Worm (Caenorhabditis elegans) whole organism, late embryonic: Measurements from ENCODE around the gene fbxb-111.
A peak's percentile ranks its signal among the peaks of the same experiment; 100 is the strongest.

Experiments
- C38D4.7 ChIP-seq: fragments of 200-800 bp; sonication (Bioruptor generic); optimal IDR thresholded peaks from 2 replicates; lab custom pipeline; 2018; ENCODE audit warnings: mild to moderate bottlenecking, missing genetic modification characterization, moderate library complexity, missing compliant biosample characterization
- F13H6.1 ChIP-seq: sonication (generic microtip); optimal IDR thresholded peaks from 2 replicates; lab custom pipeline; 2016; ENCODE audit warnings: missing genetic modification characterization, missing compliant biosample characterization
- K09A11.1 ChIP-seq: sonication (generic microtip); optimal IDR thresholded peaks from 2 replicates; lab custom pipeline; 2017; ENCODE audit warnings: antibody characterized with exemption, mild to moderate bottlenecking, missing genetic modification characterization, missing compliant biosample characterization; ENCODE audit not compliant: insufficient read depth
- ahr-1 ChIP-seq: sonication (generic microtip); optimal IDR thresholded peaks from 2 replicates; lab custom pipeline; 2016; ENCODE audit warnings: missing genetic modification characterization, missing compliant biosample characterization
- ama-1 ChIP-seq: fragments of 150-350 bp; optimal IDR thresholded peaks from 2 replicates; lab custom pipeline; 2014
- ceh-14 ChIP-seq: sonication (generic microtip); optimal IDR thresholded peaks from 2 replicates; lab custom pipeline; 2016; ENCODE audit warnings: missing genotype, missing genetic modification characterization, missing compliant biosample characterization
- ceh-18 ChIP-seq: sonication (generic microtip); optimal IDR thresholded peaks from 2 replicates; lab custom pipeline; 2016; ENCODE audit warnings: missing genetic modification characterization, missing compliant biosample characterization
- ceh-19 ChIP-seq: fragments of 200-800 bp; sonication (Bioruptor generic); optimal IDR thresholded peaks from 2 replicates; lab custom pipeline; 2018; ENCODE audit warnings: mild to moderate bottlenecking, missing genetic modification characterization, missing compliant biosample characterization
- ceh-2 ChIP-seq: sonication (generic microtip); optimal IDR thresholded peaks from 2 replicates; lab custom pipeline; 2016; ENCODE audit warnings: missing genotype, missing genetic modification characterization, missing compliant biosample characterization
- ceh-22 ChIP-seq: sonication (generic microtip); optimal IDR thresholded peaks from 2 replicates; lab custom pipeline; 2017; ENCODE audit warnings: missing biosample characterization, missing genetic modification characterization
- ceh-24 ChIP-seq: sonication (generic microtip); optimal IDR thresholded peaks from 2 replicates; lab custom pipeline; 2016; ENCODE audit warnings: mild to moderate bottlenecking, missing genetic modification characterization, missing compliant biosample characterization
- ceh-31 ChIP-seq: sonication (generic microtip); optimal IDR thresholded peaks from 2 replicates; lab custom pipeline; 2016; ENCODE audit warnings: missing genetic modification characterization, missing compliant biosample characterization
- ceh-34 ChIP-seq: sonication (generic microtip); optimal IDR thresholded peaks from 2 replicates; lab custom pipeline; 2016; ENCODE audit warnings: mild to moderate bottlenecking, missing genetic modification characterization, missing compliant biosample characterization
- ceh-48 ChIP-seq: sonication (generic microtip); optimal IDR thresholded peaks from 2 replicates; lab custom pipeline; 2016; ENCODE audit warnings: missing genetic modification characterization, inconsistent platforms, missing compliant biosample characterization
- elt-2 ChIP-seq: sonication (generic microtip); optimal IDR thresholded peaks from 2 replicates; lab custom pipeline; 2016; ENCODE audit warnings: missing genetic modification reagents, missing genetic modification characterization, missing compliant biosample characterization
- ets-4 ChIP-seq: sonication (generic microtip); optimal IDR thresholded peaks from 2 replicates; lab custom pipeline; 2016; ENCODE audit warnings: missing genetic modification characterization, missing compliant biosample characterization
- fax-1 ChIP-seq: sonication (generic microtip); optimal IDR thresholded peaks from 2 replicates; lab custom pipeline; 2016; ENCODE audit warnings: missing genotype, missing genetic modification characterization, missing compliant biosample characterization
- fkh-10 ChIP-seq: fragments of 150-350 bp; optimal IDR thresholded peaks from 2 replicates; lab custom pipeline; 2014; ENCODE audit warnings: missing biosample characterization, missing genetic modification reagents, missing genetic modification characterization
- fkh-6 ChIP-seq: sonication (generic microtip); optimal IDR thresholded peaks from 2 replicates; lab custom pipeline; 2016; ENCODE audit warnings: missing genetic modification characterization, missing compliant biosample characterization
- hlh-13 ChIP-seq: fragments of 200-800 bp; sonication (Bioruptor generic); optimal IDR thresholded peaks from 2 replicates; lab custom pipeline; 2018; ENCODE audit warnings: mild to moderate bottlenecking, missing genetic modification characterization, missing compliant biosample characterization
- hlh-15 ChIP-seq: sonication (generic microtip); optimal IDR thresholded peaks from 2 replicates; lab custom pipeline; 2016; ENCODE audit warnings: missing genetic modification characterization, missing compliant biosample characterization
- hlh-30 ChIP-seq: sonication (generic microtip); optimal IDR thresholded peaks from 2 replicates; lab custom pipeline; 2017; ENCODE audit warnings: antibody characterized with exemption, missing genetic modification characterization, missing compliant biosample characterization; ENCODE audit not compliant: insufficient read depth
- hlh-8 ChIP-seq: sonication (generic microtip); optimal IDR thresholded peaks from 2 replicates; lab custom pipeline; 2016; ENCODE audit warnings: missing genotype, missing genetic modification characterization, missing compliant biosample characterization
- lim-6 ChIP-seq: sonication (generic microtip); optimal IDR thresholded peaks from 2 replicates; lab custom pipeline; 2016; ENCODE audit warnings: missing genetic modification characterization, missing compliant biosample characterization
- lin-11 ChIP-seq: fragments of 200-800 bp; sonication (Bioruptor generic); optimal IDR thresholded peaks from 2 replicates; lab custom pipeline; 2018; ENCODE audit warnings: mild to moderate bottlenecking, missing genetic modification characterization, missing compliant biosample characterization
- madf-2 ChIP-seq: sonication (generic microtip); optimal IDR thresholded peaks from 2 replicates; lab custom pipeline; 2017; ENCODE audit warnings: missing genetic modification characterization, missing compliant biosample characterization
- nfya-1 ChIP-seq: sonication (generic microtip); optimal IDR thresholded peaks from 2 replicates; lab custom pipeline; 2017; ENCODE audit warnings: missing genetic modification characterization, mild to moderate bottlenecking, missing compliant biosample characterization, antibody characterized with exemption, moderate library complexity
- nhr-11 ChIP-seq: fragments of 150-350 bp; optimal IDR thresholded peaks from 2 replicates; lab custom pipeline; 2014; ENCODE audit warnings: missing biosample characterization, missing genetic modification characterization
- npax-4 ChIP-seq: sonication (generic microtip); optimal IDR thresholded peaks from 2 replicates; lab custom pipeline; 2016; ENCODE audit warnings: missing genetic modification characterization, missing compliant biosample characterization
- pag-3 ChIP-seq: sonication (generic microtip); optimal IDR thresholded peaks from 2 replicates; lab custom pipeline; 2016; ENCODE audit warnings: missing compliant biosample characterization, missing genetic modification characterization, borderline replicate concordance
- pat-9 ChIP-seq: fragments of 200-800 bp; sonication (Bioruptor generic); optimal IDR thresholded peaks from 2 replicates; lab custom pipeline; 2018; ENCODE audit warnings: mild to moderate bottlenecking, missing genetic modification characterization, moderate library complexity, missing compliant biosample characterization
- pha-2 ChIP-seq: sonication (generic microtip); optimal IDR thresholded peaks from 2 replicates; lab custom pipeline; 2017; ENCODE audit warnings: mild to moderate bottlenecking, missing genetic modification characterization, missing compliant biosample characterization
- pha-4 ChIP-seq: fragments of 150-350 bp; optimal IDR thresholded peaks from 2 replicates; lab custom pipeline; 2018; ENCODE audit warnings: missing biosample characterization, missing genetic modification reagents, missing genetic modification characterization
- pros-1 ChIP-seq: fragments of 150-350 bp; optimal IDR thresholded peaks from 2 replicates; lab custom pipeline; 2014; ENCODE audit warnings: missing biosample characterization, missing genetic modification reagents, missing genetic modification characterization
- sox-2 ChIP-seq: fragments of 200-800 bp; sonication (Bioruptor generic); IDR thresholded peaks from 2 replicates; pipeline ENCODE4 v1.3.6; 2022; ENCODE audit warnings: missing genetic modification reagents, missing genetic modification characterization, missing compliant biosample characterization
- syd-9 ChIP-seq: sonication (generic microtip); optimal IDR thresholded peaks from 2 replicates; lab custom pipeline; 2016; ENCODE audit warnings: mild to moderate bottlenecking, missing genetic modification characterization, moderate library complexity, missing compliant biosample characterization
- tbx-2 ChIP-seq: sonication (generic microtip); optimal IDR thresholded peaks from 2 replicates; lab custom pipeline; 2016; ENCODE audit warnings: missing genetic modification characterization, missing compliant biosample characterization
- tbx-7 ChIP-seq: sonication (generic microtip); optimal IDR thresholded peaks from 2 replicates; lab custom pipeline; 2016; ENCODE audit warnings: missing genotype, missing genetic modification characterization, missing compliant biosample characterization
- unc-3 ChIP-seq, 2 experiments: fragments of 200-800 bp in 1 of 2; sonication (Bioruptor generic) in 1 of 2; sonication (generic microtip) in 1 of 2; conservative IDR thresholded peaks in 1 of 2; optimal IDR thresholded peaks in 1 of 2; 2 replicates each; pipeline versions ENCODE4 v1.3.6 to Lab custom; 2016 to 2022; ENCODE audit warnings: missing compliant biosample characterization in 2 of 2, missing genetic modification characterization in 2 of 2, missing genetic modification reagents in 1 of 2
- unc-42 ChIP-seq: sonication (generic microtip); optimal IDR thresholded peaks from 2 replicates; lab custom pipeline; 2016; ENCODE audit warnings: missing genotype, missing genetic modification characterization, missing compliant biosample characterization
- unc-55 ChIP-seq: sonication (generic microtip); optimal IDR thresholded peaks from 2 replicates; lab custom pipeline; 2017; ENCODE audit warnings: missing biosample characterization, missing genetic modification reagents, missing genetic modification characterization
- unc-86 ChIP-seq: sonication (generic microtip); optimal IDR thresholded peaks from 2 replicates; lab custom pipeline; 2016; ENCODE audit warnings: missing genetic modification characterization, missing compliant biosample characterization
- zip-5 ChIP-seq: sonication (generic microtip); optimal IDR thresholded peaks from 2 replicates; lab custom pipeline; 2016; ENCODE audit warnings: missing genetic modification characterization, missing compliant biosample characterization
- ztf-16 ChIP-seq: sonication (generic microtip); optimal IDR thresholded peaks from 2 replicates; lab custom pipeline; 2017; ENCODE audit warnings: missing genetic modification characterization, missing compliant biosample characterization

fbxb-111 gene

ce11 chrII:2747956-2748621 is 26.7 kb downstream of the fbxb-111 start:
- TF ChIP-seq npax-4 (tag; lab: Kevin White, UChicago) = no peak
- TF ChIP-seq pha-4 (tag; lab: Kevin White, UChicago) = no peak
- TF ChIP-seq ceh-24 (tag; lab: Kevin White, UChicago) = no peak
- TF ChIP-seq fax-1 (tag; lab: Kevin White, UChicago) = no peak
- no peak for TF ChIP-seq unc-86 (tag; lab: Kevin White, UChicago)
- TF ChIP-seq pros-1 (tag; lab: Kevin White, UChicago) = no peak
- TF ChIP-seq ceh-48 (tag; lab: Kevin White, UChicago) = no peak
- TF ChIP-seq pha-2 (tag; lab: Kevin White, UChicago) = no peak
- no peak for TF ChIP-seq hlh-13 (GFP tag; lab: Kevin White, UChicago)
- TF ChIP-seq K09A11.1 (tag; lab: Kevin White, UChicago) = no peak
- TF ChIP-seq elt-2 (tag; lab: Kevin White, UChicago) = no peak
- no peak for TF ChIP-seq lim-6
- no peak for TF ChIP-seq syd-9 (tag; lab: Kevin White, UChicago)
- no peak for TF ChIP-seq fkh-10 (GFP tag; lab: Kevin White, UChicago)
- no peak for TF ChIP-seq ceh-22 (tag; lab: Kevin White, UChicago)
- peak; percentile 41 for TF ChIP-seq ceh-18
- no peak for TF ChIP-seq madf-2
- no peak for TF ChIP-seq ceh-34 (tag; lab: Kevin White, UChicago)
- no peak for TF ChIP-seq pat-9 (tag; lab: Kevin White, UChicago)
- TF ChIP-seq unc-55 (GFP tag; lab: Kevin White, UChicago) = no peak
- peak; percentile 44 for TF ChIP-seq nfya-1 (tag; lab: Kevin White, UChicago)
- TF ChIP-seq pag-3 (tag; lab: Kevin White, UChicago) = peak; percentile 20
- TF ChIP-seq ceh-19 = no peak
- TF ChIP-seq tbx-2 (tag; lab: Kevin White, UChicago) = peak; percentile 53
- TF ChIP-seq unc-42 (tag; lab: Kevin White, UChicago) = peak; percentile 71
- no peak for TF ChIP-seq nhr-11 (tag; lab: Kevin White, UChicago)
- no peak for TF ChIP-seq F13H6.1 (tag; lab: Kevin White, UChicago)
- no peak for TF ChIP-seq lin-11 (tag; lab: Kevin White, UChicago)
- TF ChIP-seq hlh-8 (tag; lab: Kevin White, UChicago) = no peak
- no peak for TF ChIP-seq unc-3 (GFP tag; conservative IDR thresholded peaks at IDR 0.05; lab: Robert Waterston, UW)
- no peak for TF ChIP-seq unc-3 (tag; optimal IDR thresholded peaks at IDR 0.05; lab: Kevin White, UChicago)
- no peak for TF ChIP-seq C38D4.7 (GFP tag; lab: Kevin White, UChicago)
- no peak for TF ChIP-seq hlh-30 (tag; lab: Kevin White, UChicago)
- TF ChIP-seq ceh-2 = no peak
- no peak for TF ChIP-seq fkh-6 (tag; lab: Kevin White, UChicago)
- no peak for TF ChIP-seq zip-5 (tag; lab: Kevin White, UChicago)
- TF ChIP-seq ahr-1 (tag; lab: Kevin White, UChicago) = no peak
- TF ChIP-seq hlh-15 (tag; lab: Kevin White, UChicago) = no peak
- TF ChIP-seq ztf-16 = no peak
- no peak for TF ChIP-seq sox-2
- TF ChIP-seq ceh-31 = peak; percentile 82
- no peak for TF ChIP-seq tbx-7 (tag; lab: Kevin White, UChicago)
- TF ChIP-seq ama-1 = no peak
- TF ChIP-seq ets-4 (tag; lab: Kevin White, UChicago) = no peak
- peak; percentile 47 for TF ChIP-seq ceh-14
